Fruit fly (Drosophila melanogaster) whole organism, embryonic: ENCODE measurements around the gene CG10874.

Experiments used
- Ada2b ChIP-seq: fragments of 200-800 bp; sonication (Bioruptor generic); IDR thresholded peaks from 2 replicates; pipeline ENCODE4 v1.3.6; 2022; ENCODE audit warnings: missing biosample characterization, missing genetic modification characterization
- CG10654 ChIP-seq: fragments of 200-800 bp; sonication (Bioruptor generic); optimal IDR thresholded peaks from 2 replicates; lab custom pipeline; 2016; ENCODE audit warnings: missing biosample characterization, missing genetic modification characterization
- CG13123 ChIP-seq: fragments of 200-800 bp; sonication (Bioruptor generic); optimal IDR thresholded peaks from 2 replicates; lab custom pipeline; 2016; ENCODE audit warnings: missing biosample characterization, missing genetic modification characterization
- CG13296 ChIP-seq: fragments of 200-800 bp; sonication (Bioruptor generic); optimal IDR thresholded peaks from 3 replicates; lab custom pipeline; 2018; ENCODE audit warnings: missing biosample characterization, mild to moderate bottlenecking, missing genetic modification characterization
- CG13775 ChIP-seq: fragments of 200-800 bp; sonication (Bioruptor generic); optimal IDR thresholded peaks from 3 replicates; lab custom pipeline; 2017; ENCODE audit warnings: missing biosample characterization, mild to moderate bottlenecking, missing genetic modification characterization
- CG17328 ChIP-seq: fragments of 200-800 bp; sonication (Bioruptor generic); IDR thresholded peaks from 2 replicates; pipeline ENCODE4 v1.3.6; 2022; ENCODE audit warnings: missing biosample characterization, missing genetic modification characterization
- CG1792 ChIP-seq: fragments of 200-800 bp; sonication (Bioruptor generic); optimal IDR thresholded peaks from 2 replicates; lab custom pipeline; 2016; ENCODE audit warnings: missing biosample characterization, missing genetic modification characterization
- CG2120 ChIP-seq: fragments of 200-800 bp; sonication (Bioruptor generic); optimal IDR thresholded peaks from 3 replicates; lab custom pipeline; 2016; ENCODE audit warnings: missing biosample characterization, missing genetic modification characterization
- CG2678 ChIP-seq: fragments of 200-800 bp; sonication (Bioruptor generic); optimal IDR thresholded peaks from 3 replicates; lab custom pipeline; 2019; ENCODE audit warnings: missing biosample characterization, mild to moderate bottlenecking, missing genetic modification characterization, moderate library complexity
- CG30020 ChIP-seq: fragments of 200-800 bp; optimal IDR thresholded peaks from 2 replicates; lab custom pipeline; 2019; ENCODE audit warnings: missing biosample characterization, mild to moderate bottlenecking, missing genetic modification characterization, moderate library complexity
- CG30431 ChIP-seq: fragments of 200-800 bp; sonication (Bioruptor generic); optimal IDR thresholded peaks from 2 replicates; lab custom pipeline; 2017; ENCODE audit warnings: missing biosample characterization, missing genetic modification characterization
- CG4282 ChIP-seq: fragments of 200-800 bp; sonication (Bioruptor generic); optimal IDR thresholded peaks from 2 replicates; lab custom pipeline; 2016; ENCODE audit warnings: missing biosample characterization, missing genetic modification characterization
- CG4328 ChIP-seq: fragments of 200-800 bp; sonication (Bioruptor generic); optimal IDR thresholded peaks from 3 replicates; lab custom pipeline; 2017; ENCODE audit warnings: missing biosample characterization, missing genetic modification reagents, missing genetic modification characterization
- CG5953 ChIP-seq: fragments of 200-800 bp; sonication (Bioruptor generic); IDR thresholded peaks from 2 replicates; pipeline ENCODE4 v1.3.6; 2022; ENCODE audit warnings: missing biosample characterization, missing genetic modification characterization
- CG8281 ChIP-seq: fragments of 200-800 bp; sonication (Bioruptor generic); optimal IDR thresholded peaks from 2 replicates; lab custom pipeline; 2018; ENCODE audit warnings: missing biosample characterization, mild to moderate bottlenecking, missing genetic modification characterization, moderate library complexity
- CG8478 ChIP-seq: fragments of >200 bp; optimal IDR thresholded peaks from 2 replicates; lab custom pipeline; 2018
- CTCF ChIP-seq: fragments of 200-800 bp; sonication (Bioruptor generic); optimal IDR thresholded peaks from 2 replicates; lab custom pipeline; 2017; ENCODE audit warnings: missing biosample characterization, mild to moderate bottlenecking, missing genetic modification characterization, moderate library complexity
- CkIIα-i1 ChIP-seq: fragments of 200-800 bp; sonication (Bioruptor generic); IDR thresholded peaks from 2 replicates; pipeline ENCODE4 v1.3.6; 2022; ENCODE audit warnings: missing biosample characterization, missing genetic modification characterization
- CoRest ChIP-seq: fragments of 200-800 bp; sonication (Bioruptor generic); optimal IDR thresholded peaks from 3 replicates; lab custom pipeline; 2018; ENCODE audit warnings: missing biosample characterization, mild to moderate bottlenecking, missing genetic modification characterization, moderate library complexity
- Dad ChIP-seq: fragments of 200-800 bp; sonication (Bioruptor generic); optimal IDR thresholded peaks from 3 replicates; lab custom pipeline; 2016; ENCODE audit warnings: missing biosample characterization, missing genetic modification characterization
- Dref ChIP-seq: fragments of 200-800 bp; sonication (Bioruptor generic); IDR thresholded peaks from 2 replicates; pipeline ENCODE4 v1.3.6; 2022; ENCODE audit warnings: missing biosample characterization, missing genetic modification characterization
- H15 ChIP-seq: fragments of 200-800 bp; sonication (Bioruptor generic); IDR thresholded peaks from 3 replicates; pipeline ENCODE4 v1.3.6; 2022; ENCODE audit warnings: missing biosample characterization, missing genetic modification characterization
- Hey ChIP-seq: fragments of 200-800 bp; sonication (Bioruptor generic); optimal IDR thresholded peaks from 3 replicates; lab custom pipeline; 2018; ENCODE audit warnings: missing biosample characterization, mild to moderate bottlenecking, missing genetic modification characterization
- Jarid2 ChIP-seq: fragments of 200-800 bp; sonication (Bioruptor generic); optimal IDR thresholded peaks from 3 replicates; lab custom pipeline; 2017; ENCODE audit warnings: mild to moderate bottlenecking, missing biosample characterization, missing genetic modification reagents, missing genetic modification characterization
- MTF-1 ChIP-seq: fragments of 200-800 bp; sonication (Bioruptor generic); optimal IDR thresholded peaks from 2 replicates; lab custom pipeline; 2018; ENCODE audit warnings: missing biosample characterization, mild to moderate bottlenecking, missing genetic modification characterization, borderline replicate concordance
- NC2β ChIP-seq: fragments of 200-800 bp; sonication (Bioruptor generic); optimal IDR thresholded peaks from 2 replicates; lab custom pipeline; 2016; ENCODE audit warnings: missing biosample characterization, missing genetic modification characterization
- Nf-YB ChIP-seq: fragments of 200-800 bp; sonication (Bioruptor generic); optimal IDR thresholded peaks from 3 replicates; lab custom pipeline; 2019; ENCODE audit warnings: missing biosample characterization, mild to moderate bottlenecking, missing genetic modification characterization, moderate library complexity
- Nf-YC ChIP-seq: fragments of 200-800 bp; optimal IDR thresholded peaks from 3 replicates; lab custom pipeline; 2019; ENCODE audit warnings: missing biosample characterization, mild to moderate bottlenecking, missing genetic modification characterization, moderate library complexity
- Sin3A ChIP-seq: fragments of >200 bp; optimal IDR thresholded peaks from 2 replicates; lab custom pipeline; 2018
- Usf ChIP-seq: fragments of 200-800 bp; sonication (Bioruptor generic); optimal IDR thresholded peaks from 2 replicates; lab custom pipeline; 2017; ENCODE audit warnings: missing genotype, missing biosample characterization, missing genetic modification characterization
- ac ChIP-seq: fragments of 200-800 bp; sonication (Bioruptor generic); optimal IDR thresholded peaks from 3 replicates; lab custom pipeline; 2017; ENCODE audit warnings: missing biosample characterization, mild to moderate bottlenecking, missing genetic modification characterization
- ase ChIP-seq: fragments of 200-800 bp; sonication (Bioruptor generic); IDR thresholded peaks from 3 replicates; pipeline ENCODE4 v1.3.6; 2022; ENCODE audit warnings: missing biosample characterization, missing genetic modification characterization
- bigmax ChIP-seq: fragments of 200-800 bp; sonication (Bioruptor generic); optimal IDR thresholded peaks from 2 replicates; lab custom pipeline; 2018; ENCODE audit warnings: missing biosample characterization, mild to moderate bottlenecking, missing genetic modification characterization
- bowl ChIP-seq: fragments of 200-800 bp; sonication (Bioruptor generic); IDR thresholded peaks from 2 replicates; pipeline ENCODE4 v1.3.6; 2022; ENCODE audit warnings: missing biosample characterization, missing genetic modification characterization
- cg ChIP-seq: fragments of 200-800 bp; sonication (Bioruptor generic); optimal IDR thresholded peaks from 3 replicates; lab custom pipeline; 2019; ENCODE audit warnings: missing biosample characterization, mild to moderate bottlenecking, missing genetic modification characterization, moderate library complexity
- chn ChIP-seq: fragments of 200-800 bp; sonication (Bioruptor generic); optimal IDR thresholded peaks from 2 replicates; lab custom pipeline; 2016; ENCODE audit warnings: missing biosample characterization, missing genetic modification characterization
- dati ChIP-seq: fragments of 200-800 bp; sonication (Bioruptor generic); IDR thresholded peaks from 2 replicates; pipeline ENCODE4 v1.3.6; 2022; ENCODE audit warnings: missing biosample characterization, missing genetic modification characterization
- disco-r ChIP-seq: fragments of 200-800 bp; sonication (Bioruptor generic); optimal IDR thresholded peaks from 2 replicates; lab custom pipeline; 2016; ENCODE audit warnings: missing biosample characterization, missing genetic modification characterization
- dmrt99B ChIP-seq: fragments of 200-800 bp; sonication (Bioruptor generic); optimal IDR thresholded peaks from 2 replicates; lab custom pipeline; 2018; ENCODE audit warnings: missing biosample characterization, mild to moderate bottlenecking, missing genetic modification characterization, moderate library complexity
- ems ChIP-seq: fragments of 200-800 bp; sonication (Bioruptor generic); optimal IDR thresholded peaks from 3 replicates; lab custom pipeline; 2016; ENCODE audit warnings: missing biosample characterization, missing genetic modification characterization
- ewg ChIP-seq: fragments of 200-800 bp; sonication (Bioruptor generic); optimal IDR thresholded peaks from 3 replicates; lab custom pipeline; 2017; ENCODE audit warnings: mild to moderate bottlenecking, missing biosample characterization, missing genetic modification reagents, missing genetic modification characterization
- gem ChIP-seq: fragments of 200-800 bp; sonication (Bioruptor generic); optimal IDR thresholded peaks from 2 replicates; lab custom pipeline; 2019; ENCODE audit warnings: missing biosample characterization, mild to moderate bottlenecking, missing genetic modification characterization, moderate library complexity
- gsb-n ChIP-seq: fragments of 200-800 bp; sonication (Bioruptor generic); optimal IDR thresholded peaks from 3 replicates; lab custom pipeline; 2018; ENCODE audit warnings: missing biosample characterization, mild to moderate bottlenecking, missing genetic modification characterization
- gt ChIP-seq: fragments of 200-800 bp; sonication (Bioruptor generic); IDR thresholded peaks from 2 replicates; pipeline ENCODE4 v1.3.6; 2022; ENCODE audit warnings: missing biosample characterization, missing genetic modification characterization
- insv ChIP-seq, 2 experiments: fragments of 200-800 bp; sonication (Bioruptor generic); optimal IDR thresholded peaks; 3 replicates each; lab custom pipeline; 2016 to 2018; ENCODE audit warnings: missing biosample characterization in 2 of 2, missing genetic modification characterization in 2 of 2
- jigr1 ChIP-seq: fragments of 200-800 bp; sonication (Bioruptor generic); IDR thresholded peaks from 3 replicates; pipeline ENCODE4 v1.3.6; 2022; ENCODE audit warnings: missing biosample characterization, missing genetic modification characterization
- lilli ChIP-seq: fragments of 200-800 bp; sonication (Bioruptor generic); optimal IDR thresholded peaks from 3 replicates; lab custom pipeline; 2016; ENCODE audit warnings: missing biosample characterization, missing genetic modification characterization
- rib ChIP-seq: fragments of 200-800 bp; sonication (Bioruptor generic); IDR thresholded peaks from 2 replicates; pipeline ENCODE4 v1.3.6; 2022; ENCODE audit warnings: missing biosample characterization, missing genetic modification characterization
- sens ChIP-seq: fragments of 200-800 bp; sonication (Bioruptor generic); peaks from one replicate; lab custom pipeline; 2016; ENCODE audit warnings: missing biosample characterization, missing genetic modification characterization
- ssp ChIP-seq: fragments of 200-800 bp; sonication (Bioruptor generic); IDR thresholded peaks from 2 replicates; pipeline ENCODE4 v1.3.6; 2022; ENCODE audit warnings: missing biosample characterization, missing genetic modification characterization
- z ChIP-seq: fragments of 200-800 bp; sonication (Bioruptor generic); IDR thresholded peaks from 3 replicates; pipeline ENCODE4 v1.3.6; 2022; ENCODE audit warnings: missing biosample characterization, missing genetic modification characterization
- zfh1 ChIP-seq: fragments of 200-800 bp; sonication (Bioruptor generic); IDR thresholded peaks from 3 replicates; pipeline ENCODE4 v1.3.6; 2022; ENCODE audit warnings: missing biosample characterization, missing genetic modification characterization

CG10874 gene

dm6 chr2L:2196590-2197474 is 4.6 kb upstream of the CG10874 start (continued):
- no peak for TF ChIP-seq rib (GFP tag; lab: Robert Waterston, UW)
- no peak for TF ChIP-seq ssp (GFP tag; lab: Robert Waterston, UW)
- peak; percentile 87 for TF ChIP-seq Nf-YC
- TF ChIP-seq jigr1 (GFP tag; lab: Robert Waterston, UW): no peak
- TF ChIP-seq CG13296 (GFP tag; lab: Kevin White, UChicago): peak; percentile 84
- peak; percentile 42 for TF ChIP-seq MTF-1 (GFP tag; lab: Kevin White, UChicago)
- peak; percentile 70 for TF ChIP-seq CG4282 (GFP tag; lab: Kevin White, UChicago)
- TF ChIP-seq CG13123 (GFP tag; lab: Kevin White, UChicago): peak; percentile 1
- no peak for TF ChIP-seq CG17328
- TF ChIP-seq H15: no peak
- no peak for TF ChIP-seq CG10654 (GFP tag; lab: Kevin White, UChicago)
- no peak for TF ChIP-seq CG5953
- TF ChIP-seq ewg (GFP tag; lab: Kevin White, UChicago): peak; percentile 35
- no peak for TF ChIP-seq Sin3A (lab: Kevin White, UChicago)
- peak; percentile 26 for TF ChIP-seq CTCF (GFP tag; lab: Kevin White, UChicago)
- no peak for TF ChIP-seq NC2β (GFP tag; lab: Kevin White, UChicago)
- TF ChIP-seq CG4328: peak; percentile 74
- TF ChIP-seq zfh1 (GFP tag; lab: Robert Waterston, UW): no peak
- TF ChIP-seq gt: no peak
- TF ChIP-seq CG8478 (lab: Kevin White, UChicago): peak; percentile 94
- peak; percentile 67 for TF ChIP-seq CG2678
- peak; percentile 38 for TF ChIP-seq Hey (tag; lab: Kevin White, UChicago)
- TF ChIP-seq dati (GFP tag; lab: Robert Waterston, UW): no peak
- no peak for TF ChIP-seq disco-r (GFP tag; lab: Kevin White, UChicago)
- peak; percentile 39 for TF ChIP-seq ac (GFP tag; lab: Kevin White, UChicago)
- TF ChIP-seq dmrt99B (tag; lab: Kevin White, UChicago): peak; percentile 37
- no peak for TF ChIP-seq CkIIα-i1 (GFP tag; lab: Robert Waterston, UW)
- peak; percentile 70 for TF ChIP-seq CG2120
- TF ChIP-seq CG30020 (tag; lab: Kevin White, UChicago): no peak
- TF ChIP-seq CG1792 (GFP tag; lab: Kevin White, UChicago): peak; percentile 20
- no peak for TF ChIP-seq bowl (GFP tag; lab: Robert Waterston, UW)
- peak; percentile 55 for TF ChIP-seq Jarid2 (GFP tag; lab: Kevin White, UChicago)
- TF ChIP-seq CoRest (tag; lab: Kevin White, UChicago): peak; percentile 67
- TF ChIP-seq sens: peak; percentile 86
- TF ChIP-seq lilli (GFP tag; lab: Kevin White, UChicago): peak; percentile 59
- TF ChIP-seq Usf (GFP tag; lab: Kevin White, UChicago): peak; percentile 68
- peak in 1 of 2 experiments; percentile 56 for TF ChIP-seq insv (GFP tag; optimal IDR thresholded peaks at IDR 0.05; lab: Kevin White, UChicago)
- no peak for TF ChIP-seq ems (GFP tag; lab: Kevin White, UChicago)
- TF ChIP-seq bigmax: no peak
- TF ChIP-seq CG8281 (tag; lab: Kevin White, UChicago): peak; percentile 14
- TF ChIP-seq Ada2b (GFP tag; lab: Robert Waterston, UW): no peak
- TF ChIP-seq Nf-YB (GFP tag; lab: Kevin White, UChicago): peak; percentile 80
- TF ChIP-seq chn (GFP tag; lab: Kevin White, UChicago): peak; percentile 69
- TF ChIP-seq Dref (GFP tag; lab: Robert Waterston, UW): no peak
- TF ChIP-seq cg: peak; percentile 98
- TF ChIP-seq gem (tag; lab: Kevin White, UChicago): peak; percentile 77
- peak; percentile 55 for TF ChIP-seq CG13775 (GFP tag; lab: Kevin White, UChicago)
- peak; percentile 98 for TF ChIP-seq gsb-n (tag; lab: Kevin White, UChicago)
- TF ChIP-seq ase (GFP tag; lab: Robert Waterston, UW): no peak
- TF ChIP-seq z (GFP tag; lab: Robert Waterston, UW): no peak
- peak; percentile 9 for TF ChIP-seq Dad
- no peak for TF ChIP-seq CG30431 (GFP tag; lab: Kevin White, UChicago)
